Fruit fly (Drosophila melanogaster): ENCODE data around the gene Ir75c.
A peak's percentile ranks its signal among the peaks of the same experiment; 100 is the strongest.

dm6 chr3L:17842892-17843703, 20.5 kb upstream of the Ir75c start, which contains the start of gene CG5567:
- no peak for TF ChIP-seq Dip3 (GFP tag; optimal IDR thresholded peaks at IDR 0.05)
- no peak for TF ChIP-seq CG11723 (GFP tag; optimal IDR thresholded peaks at IDR 0.05)
- no peak for TF ChIP-seq esg (GFP tag; conservative IDR thresholded peaks at IDR 0.05)
- no peak for TF ChIP-seq CG4707 (GFP tag; optimal IDR thresholded peaks at IDR 0.05)
- TF ChIP-seq twi (tag; optimal IDR thresholded peaks at IDR 0.05): no peak
- no peak for TF ChIP-seq toy (GFP tag; IDR thresholded peaks at IDR 0.05)
- peak; percentile 34; the same call in 1 of the 2 replicates for TF ChIP-seq CG32532 (GFP tag; IDR thresholded peaks at IDR 0.05)

Measured in whole organism, embryonic.